Fruit fly (Drosophila melanogaster): ENCODE results near the gene Octbeta1R.

The Octbeta1R gene

dm6 chr3R:22557100-22557741, 60.2 kb downstream of the Octbeta1R start (continued):
- TF ChIP-seq Oli (tag; optimal IDR thresholded peaks at IDR 0.05) (no peak), CG7556 (GFP tag; optimal IDR thresholded peaks at IDR 0.05) (no peak), grn (GFP tag; optimal IDR thresholded peaks at IDR 0.05) (peak; percentile 69), mld (GFP tag; IDR thresholded peaks at IDR 0.05; ENCODE audit: partially characterized antibody) (no peak), tup (GFP tag; optimal IDR thresholded peaks at IDR 0.05) (no peak), CG13894 (tag; optimal IDR thresholded peaks at IDR 0.05) (peak; percentile 100), gem (tag; optimal IDR thresholded peaks at IDR 0.05) (no peak), ash1 (GFP tag; optimal IDR thresholded peaks at IDR 0.05) (no peak), CG9727 (GFP tag; optimal IDR thresholded peaks at IDR 0.05) (no peak), CG42726 (GFP tag; IDR thresholded peaks at IDR 0.05; ENCODE audit: partially characterized antibody) (no peak), gfzf (GFP tag; optimal IDR thresholded peaks at IDR 0.05) (no peak), CG11560 (tag; IDR thresholded peaks at IDR 0.05) (no peak), CG11696 (GFP tag; IDR thresholded peaks at IDR 0.05) (no peak), ftz-f1 (GFP tag; optimal IDR thresholded peaks at IDR 0.05) (peak; percentile 16), CG18599 (GFP tag; optimal IDR thresholded peaks at IDR 0.05) (no peak), Asciz (GFP tag; optimal IDR thresholded peaks at IDR 0.05) (no peak), E2f1 (GFP tag; IDR thresholded peaks at IDR 0.05) (no peak), CG31388 (GFP tag; optimal IDR thresholded peaks at IDR 0.05) (no peak)

- TF ChIP-seq bsh (GFP tag; optimal IDR thresholded peaks at IDR 0.05) = no peak
- TF ChIP-seq lab (GFP tag; optimal IDR thresholded peaks at IDR 0.05) = peak; percentile 7
- peak; percentile 8 for TF ChIP-seq CG2678 (tag; optimal IDR thresholded peaks at IDR 0.05)
- TF ChIP-seq CG13894 (tag; optimal IDR thresholded peaks at IDR 0.05) = peak; percentile 9
- no peak for TF ChIP-seq CG8290 (GFP tag; optimal IDR thresholded peaks at IDR 0.05)
- peak in 1 of 2 experiments; percentile 8 for TF ChIP-seq CG8290 (tag; optimal IDR thresholded peaks at IDR 0.05)
- peak; percentile 24 for TF ChIP-seq Hmr (GFP tag; optimal IDR thresholded peaks at IDR 0.05)
- TF ChIP-seq D (optimal IDR thresholded peaks at IDR 0.05) = no peak
- TF ChIP-seq D (GFP tag; optimal IDR thresholded peaks at IDR 0.05) = no peak
- TF ChIP-seq slou (GFP tag; optimal IDR thresholded peaks at IDR 0.05) = no peak
- no peak for TF ChIP-seq CG12659 (GFP tag; optimal IDR thresholded peaks at IDR 0.05)
- no peak for TF ChIP-seq Xrp1 (GFP tag; IDR thresholded peaks at IDR 0.05)
- TF ChIP-seq sens (GFP tag) = peak; percentile 60
- TF ChIP-seq Atf6 (GFP tag; IDR thresholded peaks at IDR 0.05) = peak; percentile 53; the same call in 1 of the 2 replicates
- TF ChIP-seq gro (GFP tag; optimal IDR thresholded peaks at IDR 0.05) = no peak
- TF ChIP-seq CoRest (tag; optimal IDR thresholded peaks at IDR 0.05) = no peak
Measured at dm6 chr3R:22558398-22558797, 61.4 kb downstream of the Octbeta1R start.

- TF ChIP-seq Elba2 (GFP tag; optimal IDR thresholded peaks at IDR 0.05) = no peak
- no peak for TF ChIP-seq CG3847 (GFP tag; IDR thresholded peaks at IDR 0.05)
- TF ChIP-seq CG8281 (tag; optimal IDR thresholded peaks at IDR 0.05) = no peak
- peak; percentile 98 for TF ChIP-seq CG13894 (tag; optimal IDR thresholded peaks at IDR 0.05)
- TF ChIP-seq CG17385 (GFP tag; optimal IDR thresholded peaks at IDR 0.05) = no peak
- TF ChIP-seq sr (GFP tag; IDR thresholded peaks at IDR 0.05) = no peak
- no peak for TF ChIP-seq Taf1 (GFP tag; IDR thresholded peaks at IDR 0.05)
- TF ChIP-seq CG12769 (tag; optimal IDR thresholded peaks at IDR 0.05) = peak; percentile 59
- TF ChIP-seq Med (GFP tag) = peak; percentile 0
Measured at dm6 chr3R:22560224-22560623, 63.2 kb downstream of the Octbeta1R start.
